Fruit fly (Drosophila melanogaster) whole organism, prepupa: ENCODE measurements around the gene Send1.

Source experiments
- CG10631 ChIP-seq: fragments of 200-800 bp; sonication (Bioruptor generic); optimal IDR thresholded peaks from 2 replicates; lab custom pipeline; 2016; ENCODE audit warnings: missing biosample characterization, missing genetic modification characterization
- CG10669 ChIP-seq: fragments of 200-800 bp; sonication (Bioruptor generic); optimal IDR thresholded peaks from 3 replicates; lab custom pipeline; 2018; ENCODE audit warnings: missing biosample characterization, mild to moderate bottlenecking, missing genetic modification characterization, moderate library complexity
- CG11294 ChIP-seq: fragments of 200-800 bp; sonication (Bioruptor generic); IDR thresholded peaks from 2 replicates; pipeline ENCODE4 v1.3.6; 2022; ENCODE audit warnings: missing biosample characterization, missing genetic modification characterization
- CG11762 ChIP-seq: fragments of 200-800 bp; sonication (Bioruptor generic); optimal IDR thresholded peaks from 3 replicates; lab custom pipeline; 2016; ENCODE audit warnings: missing biosample characterization, missing genetic modification characterization; ENCODE audit not compliant: insufficient read depth
- CG11902 ChIP-seq: fragments of 200-800 bp; sonication (Bioruptor generic); optimal IDR thresholded peaks from 3 replicates; lab custom pipeline; 2016; ENCODE audit warnings: missing biosample characterization, missing genetic modification characterization
- CG15336 ChIP-seq: fragments of 200-800 bp; sonication (Bioruptor generic); IDR thresholded peaks from 2 replicates; pipeline ENCODE4 v1.3.6; 2022; ENCODE audit warnings: missing biosample characterization, missing genetic modification characterization
- CG1621 ChIP-seq: fragments of 200-800 bp; sonication (Bioruptor generic); optimal IDR thresholded peaks from 3 replicates; lab custom pipeline; 2018; ENCODE audit warnings: missing biosample characterization, mild to moderate bottlenecking, missing genetic modification characterization
- CG16779 ChIP-seq: fragments of 200-800 bp; sonication (Bioruptor generic); optimal IDR thresholded peaks from 3 replicates; lab custom pipeline; 2017; ENCODE audit warnings: missing biosample characterization, mild to moderate bottlenecking, missing genetic modification characterization
- CG31627 ChIP-seq: fragments of 200-800 bp; sonication (Bioruptor generic); optimal IDR thresholded peaks from 3 replicates; lab custom pipeline; 2016; ENCODE audit warnings: missing biosample characterization, missing genetic modification characterization
- CG34406 ChIP-seq: fragments of 200-800 bp; sonication (Bioruptor generic); optimal IDR thresholded peaks from 3 replicates; lab custom pipeline; 2016; ENCODE audit warnings: missing biosample characterization, missing genetic modification characterization
- CG3919 ChIP-seq: fragments of 200-800 bp; sonication (Bioruptor generic); optimal IDR thresholded peaks from 3 replicates; lab custom pipeline; 2016; ENCODE audit warnings: missing biosample characterization, missing genetic modification characterization
- CG4318 ChIP-seq: fragments of 200-800 bp; sonication (Bioruptor generic); optimal IDR thresholded peaks from 3 replicates; lab custom pipeline; 2017; ENCODE audit warnings: missing biosample characterization, mild to moderate bottlenecking, missing genetic modification characterization
- CG6163 ChIP-seq: fragments of 200-800 bp; sonication (Bioruptor generic); IDR thresholded peaks from 3 replicates; pipeline ENCODE4 v1.3.6; 2022; ENCODE audit warnings: missing biosample characterization, missing genetic modification characterization
- CG6276 ChIP-seq: fragments of 200-800 bp; sonication (Bioruptor generic); optimal IDR thresholded peaks from 2 replicates; lab custom pipeline; 2017; ENCODE audit warnings: missing biosample characterization, mild to moderate bottlenecking, missing genetic modification characterization
- CG6792 ChIP-seq: fragments of 200-800 bp; sonication (Bioruptor generic); optimal IDR thresholded peaks from 3 replicates; lab custom pipeline; 2016; ENCODE audit warnings: missing biosample characterization, missing genetic modification characterization
- CG6808 ChIP-seq: fragments of 200-800 bp; sonication (Bioruptor generic); optimal IDR thresholded peaks from 3 replicates; lab custom pipeline; 2017; ENCODE audit warnings: missing biosample characterization, missing genetic modification characterization, mild to moderate bottlenecking, moderate library complexity, missing genetic modification reagents
- CG7368 ChIP-seq: fragments of 200-800 bp; sonication (Bioruptor generic); optimal IDR thresholded peaks from 3 replicates; lab custom pipeline; 2016; ENCODE audit warnings: missing biosample characterization, missing genetic modification characterization
- CG8119 ChIP-seq: fragments of 200-800 bp; sonication (Bioruptor generic); IDR thresholded peaks from 3 replicates; pipeline ENCODE4 v1.3.6; 2022; ENCODE audit warnings: missing biosample characterization, missing genetic modification characterization
- CG8632 ChIP-seq: fragments of 200-800 bp; sonication (Bioruptor generic); optimal IDR thresholded peaks from 3 replicates; lab custom pipeline; 2016; ENCODE audit warnings: missing biosample characterization, missing genetic modification characterization
- Eip78C ChIP-seq: fragments of 200-800 bp; sonication (Bioruptor generic); peaks from one replicate; lab custom pipeline; 2016; ENCODE audit warnings: missing biosample characterization, missing genetic modification characterization
- Eip93F ChIP-seq: fragments of 200-800 bp; sonication (Bioruptor generic); optimal IDR thresholded peaks from 2 replicates; lab custom pipeline; 2016; ENCODE audit warnings: missing biosample characterization, mild to moderate bottlenecking, missing genetic modification characterization
- Ets96B ChIP-seq: fragments of 200-800 bp; optimal IDR thresholded peaks from 2 replicates; lab custom pipeline; 2019; ENCODE audit warnings: missing biosample characterization, mild to moderate bottlenecking, missing genetic modification characterization, moderate library complexity
- Hr39 ChIP-seq: fragments of 200-800 bp; sonication (Bioruptor generic); optimal IDR thresholded peaks from 2 replicates; lab custom pipeline; 2016; ENCODE audit warnings: missing biosample characterization, missing genetic modification characterization
- Hr4 ChIP-seq: fragments of 200-800 bp; sonication (Bioruptor generic); optimal IDR thresholded peaks from 3 replicates; lab custom pipeline; 2016; ENCODE audit warnings: missing biosample characterization, missing genetic modification characterization
- Lpt ChIP-seq: fragments of 200-800 bp; sonication (Bioruptor generic); optimal IDR thresholded peaks from 3 replicates; lab custom pipeline; 2016; ENCODE audit warnings: missing biosample characterization, missing genetic modification characterization
- OdsH ChIP-seq: fragments of 200-800 bp; sonication (Bioruptor generic); optimal IDR thresholded peaks from 3 replicates; lab custom pipeline; 2016; ENCODE audit warnings: missing biosample characterization, missing genetic modification characterization
- Sox102F ChIP-seq: fragments of 200-800 bp; sonication (Bioruptor generic); optimal IDR thresholded peaks from 2 replicates; lab custom pipeline; 2016; ENCODE audit warnings: missing biosample characterization, mild to moderate bottlenecking, missing genetic modification characterization
- Sox15 ChIP-seq: fragments of 200-800 bp; sonication (Bioruptor generic); optimal IDR thresholded peaks from 3 replicates; lab custom pipeline; 2016; ENCODE audit warnings: missing biosample characterization, missing genetic modification characterization
- acj6 ChIP-seq: fragments of 200-800 bp; sonication (Bioruptor generic); optimal IDR thresholded peaks from 3 replicates; lab custom pipeline; 2016; ENCODE audit warnings: missing biosample characterization, missing genetic modification characterization
- dac ChIP-seq: fragments of 200-800 bp; sonication (Bioruptor generic); optimal IDR thresholded peaks from 2 replicates; lab custom pipeline; 2017; ENCODE audit warnings: missing biosample characterization, mild to moderate bottlenecking, missing genetic modification characterization
- dsx ChIP-seq: fragments of 200-800 bp; optimal IDR thresholded peaks from 3 replicates; lab custom pipeline; 2019; ENCODE audit warnings: missing biosample characterization, mild to moderate bottlenecking, missing genetic modification characterization, moderate library complexity; ENCODE audit not compliant: poor library complexity, severe bottlenecking
- fd85E ChIP-seq: fragments of 200-800 bp; sonication (Bioruptor generic); optimal IDR thresholded peaks from 3 replicates; lab custom pipeline; 2016; ENCODE audit warnings: missing biosample characterization, missing genetic modification characterization
- fkh ChIP-seq: fragments of 200-800 bp; sonication (Bioruptor generic); optimal IDR thresholded peaks from 3 replicates; lab custom pipeline; 2017; ENCODE audit warnings: missing biosample characterization, mild to moderate bottlenecking, missing genetic modification characterization, moderate library complexity
- lz ChIP-seq: fragments of 200-800 bp; sonication (Bioruptor generic); optimal IDR thresholded peaks from 3 replicates; lab custom pipeline; 2016; ENCODE audit warnings: missing biosample characterization, missing genetic modification characterization
- net ChIP-seq: fragments of 200-800 bp; sonication (Bioruptor generic); optimal IDR thresholded peaks from 3 replicates; lab custom pipeline; 2016; ENCODE audit warnings: missing biosample characterization, missing genetic modification characterization
- pdm3 ChIP-seq: fragments of 200-800 bp; sonication (Bioruptor generic); optimal IDR thresholded peaks from 3 replicates; lab custom pipeline; 2016; ENCODE audit warnings: missing biosample characterization, missing genetic modification characterization
- spab ChIP-seq: fragments of 200-800 bp; sonication (Bioruptor generic); optimal IDR thresholded peaks from 2 replicates; lab custom pipeline; 2017; ENCODE audit warnings: missing biosample characterization, mild to moderate bottlenecking, missing genetic modification characterization, missing genetic modification reagents
- ss ChIP-seq, 2 experiments: fragments of 200-800 bp; sonication (Bioruptor generic); optimal IDR thresholded peaks; 2 replicates in 1 of 2; 3 replicates in 1 of 2; lab custom pipeline; 2017 to 2018; ENCODE audit warnings: mild to moderate bottlenecking in 2 of 2, missing biosample characterization in 2 of 2, missing genetic modification characterization in 2 of 2, moderate library complexity in 1 of 2
- svp ChIP-seq: fragments of 200-800 bp; sonication (Bioruptor generic); peaks from one replicate; lab custom pipeline; 2016; ENCODE audit warnings: missing biosample characterization, missing genetic modification characterization
- topi ChIP-seq: fragments of 200-800 bp; sonication (Bioruptor generic); optimal IDR thresholded peaks from 3 replicates; lab custom pipeline; 2016; ENCODE audit warnings: missing biosample characterization, missing genetic modification characterization
- vri ChIP-seq: fragments of 200-800 bp; sonication (Bioruptor generic); optimal IDR thresholded peaks from 3 replicates; lab custom pipeline; 2016; ENCODE audit warnings: missing biosample characterization, mild to moderate bottlenecking, missing genetic modification characterization

Gene Send1

dm6 chr2L:2286773-2287172, 31.9 kb upstream of the Send1 start, which contains the start of gene CG31681:
CG31681 (minus strand) TSS chr2L:2286873.
- no peak for TF ChIP-seq CG4318 (GFP tag; lab: Kevin White, UChicago)
- no peak for TF ChIP-seq Hr39 (GFP tag; lab: Kevin White, UChicago)
- no peak for TF ChIP-seq Sox102F (GFP tag; lab: Kevin White, UChicago)
- no peak for TF ChIP-seq vri (GFP tag; lab: Kevin White, UChicago)
- TF ChIP-seq Ets96B: no peak
- TF ChIP-seq CG11294: no peak
- TF ChIP-seq CG11762 (GFP tag; lab: Kevin White, UChicago): no peak
- no peak for TF ChIP-seq CG16779 (tag; lab: Kevin White, UChicago)
- no peak for TF ChIP-seq fd85E
- no peak for TF ChIP-seq OdsH (GFP tag; lab: Kevin White, UChicago)
- no peak for TF ChIP-seq spab (GFP tag; lab: Kevin White, UChicago)
- TF ChIP-seq CG34406 (GFP tag; lab: Kevin White, UChicago): no peak
- TF ChIP-seq dsx (GFP tag; lab: Kevin White, UChicago): no peak
- TF ChIP-seq CG8119 (GFP tag; lab: Robert Waterston, UW): no peak
- no peak for TF ChIP-seq CG6792 (GFP tag; lab: Kevin White, UChicago)

dm6 chr2L:2284863-2285262, 30.0 kb upstream of the Send1 start, which contains the start of gene CG4271:
CG4271 (plus strand) TSS chr2L:2285163.
- no peak for TF ChIP-seq CG1621 (tag; lab: Kevin White, UChicago)
- TF ChIP-seq CG3919 (GFP tag; lab: Kevin White, UChicago): no peak
- no peak for TF ChIP-seq pdm3 (GFP tag; lab: Kevin White, UChicago)
- TF ChIP-seq Eip78C (GFP tag; lab: Kevin White, UChicago): no peak
- no peak for TF ChIP-seq Lpt (GFP tag; lab: Kevin White, UChicago)
- TF ChIP-seq svp: no peak
- TF ChIP-seq CG7368 (GFP tag; lab: Kevin White, UChicago): no peak
- no peak for TF ChIP-seq Hr39 (GFP tag; lab: Kevin White, UChicago)
- no peak for TF ChIP-seq Hr4 (GFP tag; lab: Kevin White, UChicago)
- TF ChIP-seq CG6163: no peak
- no peak for TF ChIP-seq CG10631
- no peak for TF ChIP-seq CG31627 (GFP tag; lab: Kevin White, UChicago)
- TF ChIP-seq CG11294: no peak
- TF ChIP-seq CG8632 (GFP tag; lab: Kevin White, UChicago): no peak
- TF ChIP-seq Sox102F (GFP tag; lab: Kevin White, UChicago): no peak
- no peak for TF ChIP-seq CG4318 (GFP tag; lab: Kevin White, UChicago)
- TF ChIP-seq dac (GFP tag; lab: Kevin White, UChicago): no peak
- no peak for TF ChIP-seq CG6808
- TF ChIP-seq, all 60 proteins: peak for 0

dm6 chr2L:2269040-2269439, 14.2 kb upstream of the Send1 start, which contains the start of gene CG17242:
CG17242 (minus strand) TSS chr2L:2269140.
- TF ChIP-seq spab (GFP tag; lab: Kevin White, UChicago) (no peak), net (GFP tag; lab: Kevin White, UChicago) (no peak), pdm3 (GFP tag; lab: Kevin White, UChicago) (no peak), Sox15 (GFP tag; lab: Kevin White, UChicago) (no peak), CG6276 (GFP tag; lab: Kevin White, UChicago) (no peak), CG10631 (no peak), lz (GFP tag; lab: Kevin White, UChicago) (no peak), CG11762 (GFP tag; lab: Kevin White, UChicago) (no peak)

dm6 chr2L:2265221-2265620, 10.4 kb upstream of the Send1 start, which contains the start of gene CG34049:
CG34049 (minus strand) TSS chr2L:2265321.
- TF ChIP-seq CG15336 (GFP tag; lab: Robert Waterston, UW): no peak
- no peak for TF ChIP-seq CG10669 (GFP tag; lab: Kevin White, UChicago)
- no peak for TF ChIP-seq CG6808
- no peak for TF ChIP-seq CG8632 (GFP tag; lab: Kevin White, UChicago)
- TF ChIP-seq pdm3 (GFP tag; lab: Kevin White, UChicago): no peak
- TF ChIP-seq acj6: no peak
- TF ChIP-seq ss (GFP tag; optimal IDR thresholded peaks at IDR 0.05; lab: Kevin White, UChicago): no peak
- TF ChIP-seq CG11294: no peak
- TF ChIP-seq CG6276 (GFP tag; lab: Kevin White, UChicago): no peak
- no peak for TF ChIP-seq dsx (GFP tag; lab: Kevin White, UChicago)
- no peak for TF ChIP-seq CG1621 (tag; lab: Kevin White, UChicago)
- no peak for TF ChIP-seq fkh (GFP tag; lab: Kevin White, UChicago)
- TF ChIP-seq topi (GFP tag; lab: Kevin White, UChicago): no peak
- TF ChIP-seq CG4318 (GFP tag; lab: Kevin White, UChicago): no peak
- no peak for TF ChIP-seq CG11902 (GFP tag; lab: Kevin White, UChicago)
- no peak for TF ChIP-seq Eip93F (GFP tag; lab: Kevin White, UChicago)
- no peak for TF ChIP-seq lz (GFP tag; lab: Kevin White, UChicago)
- no peak for TF ChIP-seq svp
- no peak for TF ChIP-seq CG16779 (tag; lab: Kevin White, UChicago)
- TF ChIP-seq Hr4 (GFP tag; lab: Kevin White, UChicago): no peak
